Worm (Caenorhabditis elegans): ENCODE measurements around the gene C29G2.3.

The C29G2.3 gene

DNA sequence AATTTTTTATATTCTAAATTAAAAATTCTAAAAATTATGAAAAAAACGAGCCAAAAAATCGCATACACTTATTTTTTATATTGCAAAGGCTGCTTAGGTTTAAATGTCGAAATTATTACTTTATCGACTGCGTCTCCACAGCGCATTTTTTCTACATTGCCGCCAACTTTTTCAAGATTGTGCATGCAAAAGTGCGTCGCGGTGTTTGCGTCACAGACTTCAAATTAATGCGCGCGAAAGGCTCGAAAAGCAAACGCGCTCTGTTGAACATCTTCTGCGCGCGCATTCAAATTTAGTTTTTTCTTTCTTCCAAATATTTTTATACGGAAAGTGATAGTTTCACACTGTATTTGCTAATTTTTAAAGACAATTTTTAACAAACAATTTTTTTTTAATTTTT, 19.8 kb downstream of the C29G2.3 start (continued):
- TF ChIP-seq aptf-2 (GFP tag; conservative IDR thresholded peaks at IDR 0.05) (peak; percentile 53; the same call in 1 of the 2 replicates), atf-7 (tag; optimal IDR thresholded peaks at IDR 0.05) (peak; percentile 48), zfh-2 (GFP tag; conservative IDR thresholded peaks at IDR 0.05) (peak; percentile 51), lsl-1 (GFP tag; optimal IDR thresholded peaks at IDR 0.05) (peak; percentile 29), mes-4 (tag; optimal IDR thresholded peaks at IDR 0.05) (no peak), F37B4.10 (GFP tag; IDR thresholded peaks at IDR 0.05) (peak; percentile 85; the same call in 1 of the 2 replicates), lin-35 (GFP tag; optimal IDR thresholded peaks at IDR 0.05) (peak; percentile 58 to 97 (median 64)), sdz-38 (tag; optimal IDR thresholded peaks at IDR 0.05) (no peak), nhr-80 (tag; optimal IDR thresholded peaks at IDR 0.05) (peak; percentile 35), F22D6.2 (tag; optimal IDR thresholded peaks at IDR 0.05) (peak; percentile 37), attf-3 (GFP tag; conservative IDR thresholded peaks at IDR 0.05) (peak; percentile 68), xnd-1 (tag; optimal IDR thresholded peaks at IDR 0.05) (peak; percentile 53), pha-4 (tag; optimal IDR thresholded peaks at IDR 0.05) (no peak), ets-4 (GFP tag; optimal IDR thresholded peaks at IDR 0.05) (no peak), Y67H2A.10 (GFP tag; conservative IDR thresholded peaks at IDR 0.05) (peak; percentile 66), aptf-3 (GFP tag; IDR thresholded peaks at IDR 0.05) (no peak), ceh-40 (GFP tag; IDR thresholded peaks at IDR 0.05) (no peak), efl-1 (GFP tag; optimal IDR thresholded peaks at IDR 0.05) (peak; percentile 88), ceh-27 (GFP tag; optimal IDR thresholded peaks at IDR 0.05) (peak; percentile 82), attf-5 (GFP tag; optimal IDR thresholded peaks at IDR 0.05) (peak; percentile 99), madf-8 (GFP tag; conservative IDR thresholded peaks at IDR 0.05) (peak; percentile 67), lsy-27 (tag; optimal IDR thresholded peaks at IDR 0.05; ENCODE audit: borderline replicate concordance, insufficient read depth) (no peak), egl-44 (GFP tag; IDR thresholded peaks at IDR 0.05) (0 out of 2 replicates have a peak, but pooled peaks have one; percentile 38), egrh-3 (GFP tag; IDR thresholded peaks at IDR 0.05) (0 out of 2 replicates have a peak, but pooled peaks have one; percentile 11), F23B12.7 (tag; optimal IDR thresholded peaks at IDR 0.05; ENCODE audit: insufficient read depth) (peak; percentile 27), nhr-27 (tag; optimal IDR thresholded peaks at IDR 0.05) (no peak), bed-1 (GFP tag; IDR thresholded peaks at IDR 0.05) (no peak), F33H1.4 (GFP tag; IDR thresholded peaks at IDR 0.05) (peak; percentile 58), madf-6 (GFP tag; IDR thresholded peaks at IDR 0.05) (peak; percentile 80), nhr-120 (GFP tag; IDR thresholded peaks at IDR 0.05) (no peak), Y53G8AR.9 (GFP tag; conservative IDR thresholded peaks at IDR 0.05) (peak; percentile 88), pbrm-1 (GFP tag; IDR thresholded peaks at IDR 0.05) (peak; percentile 95), nfyb-1 (GFP tag; IDR thresholded peaks at IDR 0.05) (peak; percentile 92), F55B11.4 (tag; optimal IDR thresholded peaks at IDR 0.05; ENCODE audit: borderline replicate concordance, insufficient read depth) (no peak), lag-1 (GFP tag; IDR thresholded peaks at IDR 0.05) (no peak), ccch-3 (GFP tag; optimal IDR thresholded peaks at IDR 0.05) (no peak), ekl-4 (GFP tag; IDR thresholded peaks at IDR 0.05) (peak; percentile 90), C06A6.2 (GFP tag; conservative IDR thresholded peaks at IDR 0.05) (peak; percentile 80), egl-18 (GFP tag; IDR thresholded peaks at IDR 0.05) (0 out of 2 replicates have a peak, but pooled peaks have one; percentile 71), B0336.3 (GFP tag; IDR thresholded peaks at IDR 0.05) (peak; percentile 75), ztf-26 (tag; optimal IDR thresholded peaks at IDR 0.05) (peak; percentile 56), repo-1 (tag; optimal IDR thresholded peaks at IDR 0.05) (peak; percentile 47), D2030.7 (GFP tag; IDR thresholded peaks at IDR 0.05) (peak; percentile 45), hrde-1 (tag; optimal IDR thresholded peaks at IDR 0.05; ENCODE audit: borderline replicate concordance) (no peak), somi-1 (GFP tag; optimal IDR thresholded peaks at IDR 0.05) (no peak), snpc-1.3 (tag; optimal IDR thresholded peaks at IDR 0.05; ENCODE audit: insufficient read depth) (no peak), K11D2.4 (GFP tag; IDR thresholded peaks at IDR 0.05) (peak; percentile 88), Y79H2A.3 (GFP tag; conservative IDR thresholded peaks at IDR 0.05) (no peak)
